Fruit fly (Drosophila melanogaster) whole organism, embryonic: ENCODE data around the gene CG14220.

Experiments
- Adf1 ChIP-seq: fragments of 200-800 bp; sonication (Bioruptor generic); IDR thresholded peaks from 2 replicates; pipeline ENCODE4 v1.3.6; 2022; ENCODE audit warnings: missing biosample characterization, missing genetic modification characterization
- Aef1 ChIP-seq: fragments of 200-800 bp; sonication (Bioruptor generic); IDR thresholded peaks from 3 replicates; pipeline ENCODE4 v1.3.6; 2022; ENCODE audit warnings: missing biosample characterization, missing genetic modification characterization
- Atf3 ChIP-seq: fragments of 200-800 bp; sonication (Bioruptor generic); optimal IDR thresholded peaks from 3 replicates; lab custom pipeline; 2016; ENCODE audit warnings: missing biosample characterization, missing genetic modification characterization
- Bgb ChIP-seq: fragments of 200-800 bp; sonication (Bioruptor generic); IDR thresholded peaks from 2 replicates; pipeline ENCODE4 v1.3.6; 2022; ENCODE audit warnings: missing biosample characterization, missing genetic modification characterization; ENCODE audit not compliant: partially characterized antibody
- CG14441 ChIP-seq: fragments of 200-800 bp; sonication (Bioruptor generic); IDR thresholded peaks from 2 replicates; pipeline ENCODE4 v1.3.6; 2022; ENCODE audit warnings: missing biosample characterization, missing genetic modification characterization
- CG1832 ChIP-seq: fragments of 200-800 bp; sonication (Bioruptor generic); optimal IDR thresholded peaks from 2 replicates; lab custom pipeline; 2017; ENCODE audit warnings: missing biosample characterization, mild to moderate bottlenecking, missing genetic modification characterization, inconsistent platforms
- CG30431 ChIP-seq: fragments of 200-800 bp; sonication (Bioruptor generic); optimal IDR thresholded peaks from 2 replicates; lab custom pipeline; 2017; ENCODE audit warnings: missing biosample characterization, missing genetic modification characterization
- CG3065 ChIP-seq: fragments of 200-800 bp; sonication (Bioruptor generic); optimal IDR thresholded peaks from 2 replicates; lab custom pipeline; 2016; ENCODE audit warnings: missing biosample characterization, missing genetic modification characterization
- CG31388 ChIP-seq: fragments of 200-800 bp; sonication (Bioruptor generic); optimal IDR thresholded peaks from 2 replicates; lab custom pipeline; 2016; ENCODE audit warnings: missing biosample characterization, missing genetic modification characterization
- CG4617 ChIP-seq: fragments of 200-800 bp; sonication (Bioruptor generic); optimal IDR thresholded peaks from 3 replicates; lab custom pipeline; 2016; ENCODE audit warnings: missing biosample characterization, missing genetic modification characterization, borderline replicate concordance
- CG4820 ChIP-seq: fragments of 200-800 bp; sonication (Bioruptor generic); optimal IDR thresholded peaks from 3 replicates; lab custom pipeline; 2016; ENCODE audit warnings: missing biosample characterization, missing genetic modification characterization
- CG5953 ChIP-seq: fragments of 200-800 bp; sonication (Bioruptor generic); IDR thresholded peaks from 2 replicates; pipeline ENCODE4 v1.3.6; 2022; ENCODE audit warnings: missing biosample characterization, missing genetic modification characterization
- CG6254 ChIP-seq: fragments of 200-800 bp; sonication (Bioruptor generic); optimal IDR thresholded peaks from 3 replicates; lab custom pipeline; 2017; ENCODE audit warnings: mild to moderate bottlenecking, missing biosample characterization, missing genetic modification reagents, missing genetic modification characterization
- CG8478 ChIP-seq: fragments of >200 bp; optimal IDR thresholded peaks from 2 replicates; lab custom pipeline; 2018
- CG9727 ChIP-seq: fragments of 200-800 bp; sonication (Bioruptor generic); optimal IDR thresholded peaks from 3 replicates; lab custom pipeline; 2017; ENCODE audit warnings: missing biosample characterization, mild to moderate bottlenecking, missing genetic modification characterization
- CTCF ChIP-seq: fragments of 200-800 bp; sonication (Bioruptor generic); optimal IDR thresholded peaks from 2 replicates; lab custom pipeline; 2017; ENCODE audit warnings: missing biosample characterization, mild to moderate bottlenecking, missing genetic modification characterization, moderate library complexity
- CrebB ChIP-seq: fragments of 200-800 bp; sonication (Bioruptor generic); optimal IDR thresholded peaks from 3 replicates; lab custom pipeline; 2018; ENCODE audit warnings: missing biosample characterization, mild to moderate bottlenecking, missing genetic modification characterization
- Dip3 ChIP-seq: fragments of 200-800 bp; sonication (Bioruptor generic); optimal IDR thresholded peaks from 3 replicates; lab custom pipeline; 2016; ENCODE audit warnings: missing biosample characterization, missing genetic modification characterization
- E2f1 ChIP-seq: fragments of 200-800 bp; sonication (Bioruptor generic); IDR thresholded peaks from 2 replicates; pipeline ENCODE4 v1.3.6; 2022; ENCODE audit warnings: missing biosample characterization, missing genetic modification characterization
- Eip74EF ChIP-seq, 2 experiments: fragments of 200-800 bp in 1 of 2; fragments of >200 bp in 1 of 2; sonication (Bioruptor generic) in 1 of 2; optimal IDR thresholded peaks; 2 replicates each; lab custom pipeline; 2017 to 2019; ENCODE audit warnings: missing biosample characterization in 2 of 2, missing genetic modification characterization in 2 of 2, mild to moderate bottlenecking in 1 of 2, moderate library complexity in 1 of 2
- Fer1 ChIP-seq: fragments of 200-800 bp; sonication (Bioruptor generic); optimal IDR thresholded peaks from 2 replicates; lab custom pipeline; 2017; ENCODE audit warnings: missing biosample characterization, mild to moderate bottlenecking, missing genetic modification characterization
- Fer3 ChIP-seq: fragments of 200-800 bp; sonication (Bioruptor generic); optimal IDR thresholded peaks from 2 replicates; lab custom pipeline; 2018; ENCODE audit warnings: missing biosample characterization, mild to moderate bottlenecking, missing genetic modification characterization, moderate library complexity
- HmgD ChIP-seq: fragments of 200-800 bp; sonication (Bioruptor generic); optimal IDR thresholded peaks from 3 replicates; lab custom pipeline; 2016; ENCODE audit warnings: missing biosample characterization, missing genetic modification characterization
- MBD-R2 ChIP-seq: fragments of 200-800 bp; sonication (Bioruptor generic); IDR thresholded peaks from 2 replicates; pipeline ENCODE4 v1.3.6; 2022; ENCODE audit warnings: missing biosample characterization, missing genetic modification characterization
- Med ChIP-seq: fragments of 200-800 bp; sonication (Bioruptor generic); peaks from one replicate; lab custom pipeline; 2016; ENCODE audit warnings: missing biosample characterization, missing genetic modification characterization, mild to moderate bottlenecking, inconsistent platforms, moderate library complexity
- Meics ChIP-seq: fragments of 200-800 bp; sonication (Bioruptor generic); optimal IDR thresholded peaks from 2 replicates; lab custom pipeline; 2017; ENCODE audit warnings: missing biosample characterization, mild to moderate bottlenecking, missing genetic modification characterization
- Ravus ChIP-seq: fragments of 200-800 bp; sonication (Bioruptor generic); IDR thresholded peaks from 2 replicates; pipeline ENCODE4 v1.3.6; 2022; ENCODE audit warnings: missing biosample characterization, missing genetic modification characterization
- ab ChIP-seq: fragments of 200-800 bp; sonication (Bioruptor generic); optimal IDR thresholded peaks from 2 replicates; lab custom pipeline; 2016; ENCODE audit warnings: missing biosample characterization, missing genetic modification characterization
- amos ChIP-seq: fragments of 200-800 bp; sonication (Bioruptor generic); IDR thresholded peaks from 2 replicates; pipeline ENCODE4 v1.3.6; 2022; ENCODE audit warnings: missing biosample characterization, missing genetic modification characterization; ENCODE audit not compliant: partially characterized antibody
- ato ChIP-seq: fragments of 200-800 bp; sonication (Bioruptor generic); IDR thresholded peaks from 2 replicates; pipeline ENCODE4 v1.3.6; 2022; ENCODE audit warnings: missing biosample characterization, missing genetic modification characterization; ENCODE audit not compliant: partially characterized antibody
- bsh ChIP-seq, 2 experiments: fragments of 200-800 bp; sonication (Bioruptor generic); optimal IDR thresholded peaks; 2 replicates each; lab custom pipeline; 2017 to 2018; ENCODE audit warnings: mild to moderate bottlenecking in 2 of 2, missing biosample characterization in 2 of 2, missing genetic modification characterization in 2 of 2, moderate library complexity in 1 of 2
- cas ChIP-seq: fragments of 200-800 bp; sonication (Bioruptor generic); IDR thresholded peaks from 2 replicates; pipeline ENCODE4 v1.3.6; 2022; ENCODE audit warnings: missing biosample characterization, missing genetic modification characterization
- caup ChIP-seq: fragments of 200-800 bp; sonication (Bioruptor generic); optimal IDR thresholded peaks from 3 replicates; lab custom pipeline; 2017; ENCODE audit warnings: missing biosample characterization, mild to moderate bottlenecking, missing genetic modification characterization, moderate library complexity; ENCODE audit not compliant: severe bottlenecking
- chm ChIP-seq: fragments of 200-800 bp; sonication (Bioruptor generic); IDR thresholded peaks from 2 replicates; pipeline ENCODE4 v1.3.6; 2022; ENCODE audit warnings: missing biosample characterization, missing genetic modification characterization
- crp ChIP-seq, 2 experiments: fragments of 200-800 bp; sonication (Bioruptor generic); optimal IDR thresholded peaks; 2 replicates in 1 of 2; 3 replicates in 1 of 2; lab custom pipeline; 2017; ENCODE audit warnings: missing biosample characterization in 2 of 2, missing genetic modification characterization in 2 of 2, mild to moderate bottlenecking in 1 of 2, moderate library complexity in 1 of 2
- cwo ChIP-seq: fragments of 200-800 bp; sonication (Bioruptor generic); optimal IDR thresholded peaks from 3 replicates; lab custom pipeline; 2017; ENCODE audit warnings: missing biosample characterization, missing genetic modification characterization, mild to moderate bottlenecking, moderate library complexity, missing genetic modification reagents
- disco-r ChIP-seq: fragments of 200-800 bp; sonication (Bioruptor generic); optimal IDR thresholded peaks from 2 replicates; lab custom pipeline; 2016; ENCODE audit warnings: missing biosample characterization, missing genetic modification characterization
- dmrt99B ChIP-seq: fragments of 200-800 bp; sonication (Bioruptor generic); optimal IDR thresholded peaks from 2 replicates; lab custom pipeline; 2018; ENCODE audit warnings: missing biosample characterization, mild to moderate bottlenecking, missing genetic modification characterization, moderate library complexity
- fu2 ChIP-seq: fragments of 200-800 bp; sonication (Bioruptor generic); optimal IDR thresholded peaks from 2 replicates; lab custom pipeline; 2016; ENCODE audit warnings: missing biosample characterization, missing genetic modification characterization
- gt ChIP-seq: fragments of 200-800 bp; sonication (Bioruptor generic); IDR thresholded peaks from 2 replicates; pipeline ENCODE4 v1.3.6; 2022; ENCODE audit warnings: missing biosample characterization, missing genetic modification characterization
- lmd ChIP-seq: fragments of 200-800 bp; sonication (Bioruptor generic); IDR thresholded peaks from 2 replicates; pipeline ENCODE4 v1.3.6; 2022; ENCODE audit warnings: missing biosample characterization, missing genetic modification characterization
- mld ChIP-seq: fragments of 200-800 bp; sonication (Bioruptor generic); IDR thresholded peaks from 3 replicates; pipeline ENCODE4 v1.3.6; 2022; ENCODE audit warnings: missing biosample characterization, missing genetic modification characterization; ENCODE audit not compliant: partially characterized antibody
- odd ChIP-seq: fragments of 200-800 bp; sonication (Bioruptor generic); optimal IDR thresholded peaks from 2 replicates; lab custom pipeline; 2017; ENCODE audit warnings: missing biosample characterization, mild to moderate bottlenecking, missing genetic modification characterization
- p53 ChIP-seq: fragments of 200-800 bp; sonication (Bioruptor generic); optimal IDR thresholded peaks from 2 replicates; lab custom pipeline; 2016; ENCODE audit warnings: missing biosample characterization, missing genetic modification characterization
- pan ChIP-seq, 4 experiments: fragments of >200 bp in 3 of 4; fragments of 200-800 bp in 1 of 4; sonication (Bioruptor generic) in 1 of 4; optimal IDR thresholded peaks in 3 of 4; IDR thresholded peaks in 1 of 4; 2 replicates each; pipeline versions ENCODE4 v1.3.6 to Lab custom; 2017 to 2022; ENCODE audit warnings: missing biosample characterization in 2 of 4, missing genetic modification characterization in 2 of 4, mixed read lengths in 1 of 4
- pum ChIP-seq: fragments of 200-800 bp; sonication (Bioruptor generic); optimal IDR thresholded peaks from 2 replicates; lab custom pipeline; 2016; ENCODE audit warnings: missing biosample characterization, missing genetic modification characterization
- sens ChIP-seq: fragments of 200-800 bp; sonication (Bioruptor generic); peaks from one replicate; lab custom pipeline; 2016; ENCODE audit warnings: missing biosample characterization, missing genetic modification characterization
- unpg ChIP-seq: fragments of 200-800 bp; sonication (Bioruptor generic); optimal IDR thresholded peaks from 3 replicates; lab custom pipeline; 2018; ENCODE audit warnings: missing biosample characterization, mild to moderate bottlenecking, missing genetic modification characterization, moderate library complexity
- zf30C ChIP-seq: fragments of 200-800 bp; sonication (Bioruptor generic); optimal IDR thresholded peaks from 3 replicates; lab custom pipeline; 2018; ENCODE audit warnings: missing biosample characterization, mild to moderate bottlenecking, missing genetic modification characterization

The CG14220 gene

DNA sequence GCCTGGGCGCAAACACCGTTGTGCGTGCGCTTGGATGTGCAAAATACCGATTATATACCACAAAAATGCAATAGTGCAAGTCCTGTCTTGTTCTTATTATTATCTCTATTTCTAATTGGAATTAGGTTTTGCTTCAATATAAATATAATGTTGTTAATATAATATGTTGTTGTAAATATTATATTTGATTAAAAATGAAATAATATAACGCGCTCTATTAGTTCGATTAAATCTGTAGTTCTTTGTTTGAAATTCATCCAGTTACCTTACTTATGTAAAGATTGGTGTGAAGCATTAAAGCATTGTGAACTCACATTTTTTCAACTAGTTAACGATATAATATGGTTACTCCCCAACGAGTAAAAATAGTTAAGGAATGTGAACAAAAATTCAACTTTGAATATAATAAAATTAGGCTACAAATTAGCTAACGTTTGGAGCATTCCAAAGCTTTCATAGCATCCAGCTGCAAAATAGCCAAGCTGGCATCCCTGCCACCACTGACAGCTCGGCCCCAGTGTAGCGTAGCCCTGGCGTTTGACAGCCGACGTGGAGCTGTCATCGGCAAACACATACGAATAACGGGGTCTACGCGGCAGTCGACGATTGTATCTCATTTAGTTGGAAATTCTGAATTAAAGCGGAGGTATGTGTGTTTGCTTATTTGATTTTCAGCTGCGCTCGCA is 41.3 kb upstream of the CG14220 start, which contains the start of the genes CG12237 and Sec61gamma (continued):
- TF ChIP-seq amos (peak; percentile 50; the same call in 1 of the 2 replicates), pum (GFP tag; lab: Kevin White, UChicago) (no peak), Fer1 (GFP tag; lab: Kevin White, UChicago) (no peak), chm (peak; percentile 41; the same call in 1 of the 2 replicates), odd (GFP tag; lab: Kevin White, UChicago) (no peak), lmd (GFP tag; lab: Robert Waterston, UW) (no peak; the same call in 1 of the 2 replicates), CG4820 (no peak), CG4617 (GFP tag; lab: Kevin White, UChicago) (peak; percentile 32), unpg (no peak), HmgD (GFP tag; lab: Kevin White, UChicago) (peak; percentile 13), disco-r (GFP tag; lab: Kevin White, UChicago) (no peak), cwo (GFP tag; lab: Kevin White, UChicago) (no peak), CG5953 (GFP tag; lab: Robert Waterston, UW) (no peak), ab (GFP tag; lab: Kevin White, UChicago) (no peak), bsh (GFP tag; optimal IDR thresholded peaks at IDR 0.05; lab: Kevin White, UChicago) (no peak), Meics (peak; percentile 49), Atf3 (GFP tag; lab: Kevin White, UChicago) (no peak), cas (GFP tag; lab: Robert Waterston, UW) (no peak), CG30431 (GFP tag; lab: Kevin White, UChicago) (no peak), caup (GFP tag; lab: Kevin White, UChicago) (no peak), CG14441 (GFP tag; lab: Robert Waterston, UW) (no peak), zf30C (GFP tag; lab: Kevin White, UChicago) (no peak), CG3065 (GFP tag; lab: Kevin White, UChicago) (no peak), CG31388 (GFP tag; lab: Kevin White, UChicago) (no peak), Ravus (no peak), p53 (peak; percentile 44), fu2 (no peak), CTCF (no peak), crp (GFP tag; optimal IDR thresholded peaks at IDR 0.05; lab: Kevin White, UChicago) (peak in 1 of 2 experiments; percentile 36), CrebB (tag; lab: Kevin White, UChicago) (peak; percentile 0), pan (optimal IDR thresholded peaks at IDR 0.05; lab: Kevin White, UChicago) (no peak), pan (GFP tag; optimal IDR thresholded peaks at IDR 0.05 in 1 of 2, IDR thresholded peaks at IDR 0.05 in 1 of 2) (no peak), mld (GFP tag; lab: Robert Waterston, UW) (no peak)

DNA sequence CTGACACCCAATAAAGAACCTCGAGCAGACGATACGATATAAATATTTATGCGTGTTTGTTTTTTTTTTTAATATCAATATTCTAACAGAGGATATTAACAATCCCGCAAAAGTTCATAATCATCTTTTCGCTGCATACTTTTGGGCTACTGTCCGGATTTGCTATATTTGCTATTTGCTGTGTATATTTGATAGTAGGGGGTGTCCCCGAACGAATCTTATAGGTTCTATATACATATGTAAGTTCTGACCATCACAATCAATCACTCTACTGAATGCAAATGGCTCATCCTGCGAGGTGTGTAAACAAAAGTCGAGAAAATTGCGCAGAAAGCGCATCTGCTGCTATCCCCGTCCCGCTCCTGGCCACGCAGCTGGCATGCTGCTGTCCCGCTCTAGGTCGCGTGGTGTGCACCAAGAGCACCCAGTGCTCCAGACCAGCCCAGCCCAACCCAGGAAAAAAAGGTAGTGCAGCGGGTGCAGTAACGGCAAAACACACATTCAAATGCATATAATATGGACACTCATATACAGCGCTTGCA is 39.1 kb upstream of the CG14220 start:
- peak; percentile 37 for TF ChIP-seq Med
- TF ChIP-seq Fer3 (tag; lab: Kevin White, UChicago): no peak
- TF ChIP-seq Dip3: no peak
- TF ChIP-seq CG9727: no peak
- TF ChIP-seq Bgb (GFP tag; lab: Robert Waterston, UW): 0 out of 2 replicates have a peak, but pooled peaks have one; percentile 13
- TF ChIP-seq Aef1 (GFP tag; lab: Robert Waterston, UW): no peak
- TF ChIP-seq CG8478 (lab: Kevin White, UChicago): peak; percentile 59
- no peak for TF ChIP-seq ato (GFP tag; lab: Robert Waterston, UW)
- peak; percentile 46 for TF ChIP-seq CG6254 (GFP tag; lab: Kevin White, UChicago)
- no peak for TF ChIP-seq Eip74EF (GFP tag; optimal IDR thresholded peaks at IDR 0.05; lab: Kevin White, UChicago)
- no peak for TF ChIP-seq E2f1 (GFP tag; lab: Robert Waterston, UW)
- TF ChIP-seq MBD-R2 (GFP tag; lab: Robert Waterston, UW): peak; percentile 34; the same call in 1 of the 2 replicates
- no peak for TF ChIP-seq Adf1 (GFP tag; lab: Robert Waterston, UW)
- peak; percentile 66 for TF ChIP-seq CG1832
- TF ChIP-seq gt (GFP tag; lab: Robert Waterston, UW): no peak
- TF ChIP-seq p53: no peak
- no peak for TF ChIP-seq dmrt99B (tag; lab: Kevin White, UChicago)
- no peak for TF ChIP-seq sens (GFP tag; lab: Kevin White, UChicago)
